Worm (Caenorhabditis elegans): Measurements from ENCODE around the gene tth-1.

The tth-1 gene

ce11 chrX:8394279-8394678, 29.3 kb downstream of the tth-1 start:
- TF ChIP-seq ets-7 (tag; optimal IDR thresholded peaks at IDR 0.05) (no peak), flt-1 (GFP tag; IDR thresholded peaks at IDR 0.05) (no peak), hmbx-1 (tag; optimal IDR thresholded peaks at IDR 0.05) (no peak), hnd-1 (tag; optimal IDR thresholded peaks at IDR 0.05) (no peak), tbx-11 (GFP tag; IDR thresholded peaks at IDR 0.05) (no peak), tbx-37 (GFP tag; conservative IDR thresholded peaks at IDR 0.05) (no peak), ceh-13 (GFP tag; optimal IDR thresholded peaks at IDR 0.05) (no peak), pes-1 (GFP tag; IDR thresholded peaks at IDR 0.05) (no peak), hmg-4 (GFP tag; optimal IDR thresholded peaks at IDR 0.05) (no peak), aly-1 (tag; optimal IDR thresholded peaks at IDR 0.05) (no peak), B0310.2 (tag; optimal IDR thresholded peaks at IDR 0.05) (no peak), ceh-36 (tag; optimal IDR thresholded peaks at IDR 0.05) (no peak), sea-1 (GFP tag; conservative IDR thresholded peaks at IDR 0.05) (no peak), F13C5.2 (tag; optimal IDR thresholded peaks at IDR 0.05) (no peak), tra-4 (tag; optimal IDR thresholded peaks at IDR 0.05) (no peak), ama-1 (optimal IDR thresholded peaks at IDR 0.05) (no peak), scrt-1 (GFP tag; IDR thresholded peaks at IDR 0.05) (no peak)

- peak; percentile 24 for TF ChIP-seq hmg-4 (GFP tag; optimal IDR thresholded peaks at IDR 0.05)
- no peak for TF ChIP-seq flt-1 (GFP tag; IDR thresholded peaks at IDR 0.05)
Measured at ce11 chrX:8392539-8392996, 31.0 kb downstream of the tth-1 start, which contains the start of gene wrk-1. Gene wrk-1, minus strand, starts transcription at chrX:8392589.

- no peak for TF ChIP-seq ceh-13 (GFP tag; optimal IDR thresholded peaks at IDR 0.05)
- no peak for TF ChIP-seq hnd-1 (tag; optimal IDR thresholded peaks at IDR 0.05)
- TF ChIP-seq sea-1 (GFP tag; conservative IDR thresholded peaks at IDR 0.05) = no peak
- TF ChIP-seq tbx-11 (GFP tag; IDR thresholded peaks at IDR 0.05) = no peak
- TF ChIP-seq B0310.2 (tag; optimal IDR thresholded peaks at IDR 0.05) = no peak
- no peak for TF ChIP-seq ceh-36 (tag; optimal IDR thresholded peaks at IDR 0.05)
- TF ChIP-seq flt-1 (GFP tag; IDR thresholded peaks at IDR 0.05) = no peak
Measured at ce11 chrX:8391505-8391904, 32.0 kb downstream of the tth-1 start.

DNA sequence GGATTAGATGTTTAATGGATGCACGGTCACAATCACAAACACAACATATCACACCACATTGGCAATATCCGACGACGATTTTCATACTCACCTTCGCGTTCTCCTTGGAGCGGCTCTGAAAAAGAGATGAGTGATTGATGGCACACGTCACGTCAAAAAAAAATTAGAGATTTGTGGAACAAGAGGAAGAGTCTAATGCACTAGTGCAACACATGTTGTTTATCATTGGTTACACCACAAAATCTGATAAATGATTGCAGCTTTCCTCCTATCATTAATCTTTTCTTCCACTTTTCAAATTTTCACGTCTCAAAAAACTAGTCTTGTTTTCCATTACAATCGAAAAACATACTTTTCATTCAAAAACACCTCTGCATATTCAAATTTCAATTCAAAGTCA, 33.0 kb downstream of the tth-1 start:
- TF ChIP-seq hnd-1 (tag; optimal IDR thresholded peaks at IDR 0.05) = no peak

DNA sequence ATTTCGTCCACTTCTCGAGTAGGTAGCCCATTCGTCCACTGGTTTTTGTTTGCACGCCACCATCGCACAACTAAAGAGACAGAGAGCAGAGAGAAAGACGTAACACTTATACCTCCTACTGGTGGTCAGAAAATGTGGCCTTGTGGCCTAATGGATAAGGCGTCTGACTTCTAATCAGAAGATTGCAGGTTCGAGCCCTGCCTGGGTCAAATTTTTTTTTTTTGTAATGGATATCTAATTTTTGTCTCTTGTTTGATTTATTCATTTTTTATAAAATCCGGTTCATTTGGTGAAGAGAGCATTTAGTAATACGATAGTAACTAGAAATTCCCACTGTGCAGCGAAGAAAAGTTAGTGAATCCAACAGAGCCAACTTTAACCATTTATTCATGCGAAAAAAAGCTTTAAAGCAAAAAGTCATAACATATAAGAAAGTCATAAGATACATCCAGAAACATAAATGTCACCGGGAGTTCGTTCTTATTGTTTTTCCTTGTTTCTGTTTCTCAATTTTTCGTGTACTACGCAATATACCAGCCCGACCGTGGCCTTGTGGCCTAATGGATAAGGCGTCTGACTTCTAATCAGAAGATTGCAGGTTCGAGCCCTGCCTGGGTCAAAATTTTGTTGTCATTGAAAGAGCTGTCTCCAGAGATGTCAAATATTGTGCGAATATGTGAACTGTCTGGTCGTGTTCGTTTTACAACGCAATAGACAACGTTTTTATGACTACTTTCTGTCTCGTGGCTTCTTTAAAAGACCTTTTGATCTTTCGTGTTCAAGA, 37.3 kb downstream of the tth-1 start:
- TF ChIP-seq B0310.2 (tag; optimal IDR thresholded peaks at IDR 0.05) = peak; percentile 68
- TF ChIP-seq hmg-4 (GFP tag; optimal IDR thresholded peaks at IDR 0.05) = peak; percentile 64
- peak; percentile 81 for TF ChIP-seq ets-7 (tag; optimal IDR thresholded peaks at IDR 0.05)
- TF ChIP-seq pes-1 (GFP tag; IDR thresholded peaks at IDR 0.05) = peak; percentile 93
- peak; percentile 63 for TF ChIP-seq tra-4 (tag; optimal IDR thresholded peaks at IDR 0.05)
- TF ChIP-seq scrt-1 (GFP tag; IDR thresholded peaks at IDR 0.05) = peak; percentile 88
- peak; percentile 78 for TF ChIP-seq F13C5.2 (tag; optimal IDR thresholded peaks at IDR 0.05)
- TF ChIP-seq sea-1 (GFP tag; conservative IDR thresholded peaks at IDR 0.05) = peak; percentile 84
- peak; percentile 87 for TF ChIP-seq tbx-11 (GFP tag; IDR thresholded peaks at IDR 0.05)
- TF ChIP-seq tbx-37 (GFP tag; conservative IDR thresholded peaks at IDR 0.05) = peak; percentile 81
- peak; percentile 83 for TF ChIP-seq aly-1 (tag; optimal IDR thresholded peaks at IDR 0.05)
- TF ChIP-seq hnd-1 (tag; optimal IDR thresholded peaks at IDR 0.05) = peak; percentile 70
- TF ChIP-seq hmbx-1 (tag; optimal IDR thresholded peaks at IDR 0.05) = peak; percentile 68
- peak; percentile 92 for TF ChIP-seq flt-1 (GFP tag; IDR thresholded peaks at IDR 0.05)
- TF ChIP-seq ceh-13 (GFP tag; optimal IDR thresholded peaks at IDR 0.05) = peak; percentile 75
- no peak for TF ChIP-seq ama-1 (optimal IDR thresholded peaks at IDR 0.05)
- TF ChIP-seq ceh-36 (tag; optimal IDR thresholded peaks at IDR 0.05) = peak; percentile 87

DNA sequence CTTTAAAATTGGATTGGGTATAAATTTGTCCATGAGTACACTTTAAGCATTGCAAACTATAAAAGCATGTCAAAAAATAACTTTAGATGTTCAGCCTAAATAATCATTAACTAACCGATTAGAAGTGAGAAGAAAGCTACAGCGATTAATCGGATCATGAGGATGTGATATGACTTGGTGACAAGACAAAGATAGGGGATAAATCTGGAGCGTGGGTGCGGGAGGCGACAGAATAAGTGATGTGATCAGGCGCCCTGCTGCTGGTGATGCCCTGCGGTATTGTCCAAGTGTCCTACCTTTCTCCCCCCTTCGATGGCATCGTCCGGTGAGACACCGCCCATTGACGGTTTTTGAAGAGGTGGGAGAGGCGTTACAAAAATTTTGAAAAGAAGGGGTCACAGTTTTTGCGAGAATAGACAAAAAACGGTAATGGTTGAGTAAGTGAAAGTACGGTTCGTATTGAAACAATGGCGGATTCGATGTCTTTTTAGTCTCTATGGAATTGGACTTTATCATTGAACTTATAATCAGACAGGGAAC, 38.8 kb downstream of the tth-1 start, which contains the start of gene F41D9.2:
Gene F41D9.2, minus strand, starts transcription at position 304 of the 540 bp plus-strand sequence.
- no peak for TF ChIP-seq F13C5.2 (tag; optimal IDR thresholded peaks at IDR 0.05)

ce11 chrX:8381651-8382050, 41.9 kb downstream of the tth-1 start:
- TF ChIP-seq hmg-4 (GFP tag; optimal IDR thresholded peaks at IDR 0.05) (no peak), ceh-36 (tag; optimal IDR thresholded peaks at IDR 0.05) (no peak), ets-7 (tag; optimal IDR thresholded peaks at IDR 0.05) (no peak), B0310.2 (tag; optimal IDR thresholded peaks at IDR 0.05) (no peak), ama-1 (optimal IDR thresholded peaks at IDR 0.05) (no peak), ceh-13 (GFP tag; optimal IDR thresholded peaks at IDR 0.05) (no peak), hmbx-1 (tag; optimal IDR thresholded peaks at IDR 0.05) (no peak), F13C5.2 (tag; optimal IDR thresholded peaks at IDR 0.05) (no peak), hnd-1 (tag; optimal IDR thresholded peaks at IDR 0.05) (no peak), tbx-11 (GFP tag; IDR thresholded peaks at IDR 0.05) (no peak), tbx-37 (GFP tag; conservative IDR thresholded peaks at IDR 0.05) (no peak), sea-1 (GFP tag; conservative IDR thresholded peaks at IDR 0.05) (no peak)

DNA sequence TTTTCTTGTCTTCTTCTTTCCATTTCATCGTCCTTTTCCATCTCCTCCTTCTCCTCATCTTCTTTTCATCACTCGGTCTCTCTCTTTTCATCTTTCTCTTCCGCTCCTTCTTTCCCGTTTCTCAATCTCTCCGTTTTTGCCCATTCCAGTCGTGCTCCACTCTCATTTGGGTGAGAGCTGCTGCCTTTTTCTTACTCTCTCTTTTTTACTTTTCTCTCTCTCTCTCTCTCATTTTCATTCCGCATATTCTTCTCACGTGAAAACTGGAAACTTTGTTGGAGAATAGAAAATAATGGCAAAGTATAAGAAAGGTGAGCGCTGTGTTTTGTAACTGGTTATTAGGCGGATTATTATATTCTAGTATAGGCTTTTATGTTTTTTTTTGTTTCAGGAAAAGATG, 45.2 kb downstream of the tth-1 start, which contains the start of gene tbc-18:
Gene tbc-18, plus strand, starts transcription at position 246 of the 400 bp plus-strand sequence.
- TF ChIP-seq F13C5.2 (tag; optimal IDR thresholded peaks at IDR 0.05) (peak; percentile 34), aly-1 (tag; optimal IDR thresholded peaks at IDR 0.05) (no peak)
